Fruit fly (Drosophila melanogaster) whole organism, embryonic: Measurements from ENCODE around the gene RpS5b.

Experiments
- Ada2b ChIP-seq: fragments of 200-800 bp; sonication (Bioruptor generic); IDR thresholded peaks from 2 replicates; pipeline ENCODE4 v1.3.6; 2022; ENCODE audit warnings: missing biosample characterization, missing genetic modification characterization
- Adf1 ChIP-seq: fragments of 200-800 bp; sonication (Bioruptor generic); IDR thresholded peaks from 2 replicates; pipeline ENCODE4 v1.3.6; 2022; ENCODE audit warnings: missing biosample characterization, missing genetic modification characterization
- Antp ChIP-seq: fragments of 200-800 bp; sonication (Bioruptor generic); optimal IDR thresholded peaks from 3 replicates; lab custom pipeline; 2016; ENCODE audit warnings: missing biosample characterization, missing genetic modification characterization
- Atf3 ChIP-seq: fragments of 200-800 bp; sonication (Bioruptor generic); optimal IDR thresholded peaks from 3 replicates; lab custom pipeline; 2016; ENCODE audit warnings: missing biosample characterization, missing genetic modification characterization
- CG12071 ChIP-seq: fragments of 200-800 bp; sonication (Bioruptor generic); optimal IDR thresholded peaks from 3 replicates; lab custom pipeline; 2018; ENCODE audit warnings: missing biosample characterization, mild to moderate bottlenecking, missing genetic modification characterization
- CG14014 ChIP-seq: fragments of 200-800 bp; sonication (Bioruptor generic); IDR thresholded peaks from 2 replicates; pipeline ENCODE4 v1.3.6; 2022; ENCODE audit warnings: missing biosample characterization, missing genetic modification characterization
- CG14441 ChIP-seq: fragments of 200-800 bp; sonication (Bioruptor generic); IDR thresholded peaks from 2 replicates; pipeline ENCODE4 v1.3.6; 2022; ENCODE audit warnings: missing biosample characterization, missing genetic modification characterization
- CG15269 ChIP-seq: fragments of 200-800 bp; sonication (Bioruptor generic); optimal IDR thresholded peaks from 2 replicates; lab custom pipeline; 2018; ENCODE audit warnings: missing biosample characterization, mild to moderate bottlenecking, missing genetic modification characterization, moderate library complexity
- CG17361 ChIP-seq: fragments of 200-800 bp; sonication (Bioruptor generic); IDR thresholded peaks from 3 replicates; pipeline ENCODE4 v1.3.6; 2022; ENCODE audit warnings: missing biosample characterization, missing genetic modification characterization
- CG18262 ChIP-seq: fragments of 200-800 bp; optimal IDR thresholded peaks from 3 replicates; lab custom pipeline; 2019; ENCODE audit warnings: missing biosample characterization, mild to moderate bottlenecking, missing genetic modification characterization, moderate library complexity
- CG2129 ChIP-seq: fragments of 200-800 bp; sonication (Bioruptor generic); IDR thresholded peaks from 2 replicates; pipeline ENCODE4 v1.3.6; 2022; ENCODE audit warnings: missing biosample characterization, missing genetic modification characterization; ENCODE audit not compliant: partially characterized antibody
- CG34422 ChIP-seq: fragments of 200-800 bp; sonication (Bioruptor generic); IDR thresholded peaks from 3 replicates; pipeline ENCODE4 v1.3.6; 2022; ENCODE audit warnings: missing biosample characterization, missing genetic modification characterization
- CG43689 ChIP-seq: fragments of 200-800 bp; sonication (Bioruptor generic); IDR thresholded peaks from 2 replicates; pipeline ENCODE4 v1.3.6; 2022; ENCODE audit warnings: missing biosample characterization, missing genetic modification characterization
- CG8089 ChIP-seq: fragments of 200-800 bp; sonication (Bioruptor generic); optimal IDR thresholded peaks from 3 replicates; lab custom pipeline; 2016; ENCODE audit warnings: missing biosample characterization, missing genetic modification characterization
- CG8281 ChIP-seq: fragments of 200-800 bp; sonication (Bioruptor generic); optimal IDR thresholded peaks from 2 replicates; lab custom pipeline; 2018; ENCODE audit warnings: missing biosample characterization, mild to moderate bottlenecking, missing genetic modification characterization, moderate library complexity
- CG8924 ChIP-seq: fragments of 200-800 bp; optimal IDR thresholded peaks from 3 replicates; lab custom pipeline; 2019; ENCODE audit warnings: missing biosample characterization, mild to moderate bottlenecking, missing genetic modification characterization, moderate library complexity
- CG9437 ChIP-seq: fragments of 200-800 bp; sonication (Bioruptor generic); optimal IDR thresholded peaks from 2 replicates; lab custom pipeline; 2018; ENCODE audit warnings: missing biosample characterization, mild to moderate bottlenecking, missing genetic modification characterization
- CG9876 ChIP-seq: fragments of 200-800 bp; sonication (Bioruptor generic); optimal IDR thresholded peaks from 2 replicates; lab custom pipeline; 2016; ENCODE audit warnings: missing biosample characterization, missing genetic modification characterization
- Dp ChIP-seq: fragments of 200-800 bp; sonication (Bioruptor generic); optimal IDR thresholded peaks from 2 replicates; lab custom pipeline; 2018; ENCODE audit warnings: missing biosample characterization, mild to moderate bottlenecking, missing genetic modification characterization, moderate library complexity
- HLH4C ChIP-seq: fragments of 200-800 bp; sonication (Bioruptor generic); IDR thresholded peaks from 3 replicates; pipeline ENCODE4 v1.3.6; 2022; ENCODE audit warnings: missing biosample characterization, missing genetic modification characterization; ENCODE audit not compliant: partially characterized antibody
- HLH54F ChIP-seq: fragments of 200-800 bp; sonication (Bioruptor generic); optimal IDR thresholded peaks from 3 replicates; lab custom pipeline; 2016; ENCODE audit warnings: missing biosample characterization, missing genetic modification characterization
- MTF-1 ChIP-seq: fragments of 200-800 bp; sonication (Bioruptor generic); optimal IDR thresholded peaks from 2 replicates; lab custom pipeline; 2018; ENCODE audit warnings: missing biosample characterization, mild to moderate bottlenecking, missing genetic modification characterization, borderline replicate concordance
- Mad ChIP-seq: fragments of 200-800 bp; sonication (Bioruptor generic); optimal IDR thresholded peaks from 2 replicates; lab custom pipeline; 2016; ENCODE audit warnings: missing biosample characterization, missing genetic modification characterization
- Neu2 ChIP-seq: fragments of 200-800 bp; sonication (Bioruptor generic); optimal IDR thresholded peaks from 3 replicates; lab custom pipeline; 2016; ENCODE audit warnings: missing biosample characterization, missing genetic modification characterization, borderline replicate concordance
- PHDP ChIP-seq: fragments of 200-800 bp; sonication (Bioruptor generic); optimal IDR thresholded peaks from 3 replicates; lab custom pipeline; 2018; ENCODE audit warnings: missing biosample characterization, mild to moderate bottlenecking, missing genetic modification characterization, moderate library complexity
- Side ChIP-seq: fragments of 200-800 bp; sonication (Bioruptor generic); optimal IDR thresholded peaks from 2 replicates; lab custom pipeline; 2016; ENCODE audit warnings: missing biosample characterization, missing genetic modification characterization
- Sox102F ChIP-seq: fragments of 200-800 bp; sonication (Bioruptor generic); optimal IDR thresholded peaks from 2 replicates; lab custom pipeline; 2018; ENCODE audit warnings: missing biosample characterization, mild to moderate bottlenecking, missing genetic modification characterization, moderate library complexity
- bbx ChIP-seq: fragments of 200-800 bp; sonication (Bioruptor generic); IDR thresholded peaks from 2 replicates; pipeline ENCODE4 v1.3.6; 2022; ENCODE audit warnings: missing biosample characterization, missing genetic modification characterization; ENCODE audit not compliant: partially characterized antibody
- cato ChIP-seq: fragments of 200-800 bp; sonication (Bioruptor generic); optimal IDR thresholded peaks from 2 replicates; lab custom pipeline; 2016; ENCODE audit warnings: missing biosample characterization, missing genetic modification characterization, borderline replicate concordance
- caup ChIP-seq: fragments of 200-800 bp; sonication (Bioruptor generic); optimal IDR thresholded peaks from 3 replicates; lab custom pipeline; 2017; ENCODE audit warnings: missing biosample characterization, mild to moderate bottlenecking, missing genetic modification characterization, moderate library complexity; ENCODE audit not compliant: severe bottlenecking
- chinmo ChIP-seq: fragments of 200-800 bp; sonication (Bioruptor generic); IDR thresholded peaks from 4 replicates; pipeline ENCODE4 v1.3.6; 2022; ENCODE audit warnings: missing biosample characterization, missing genetic modification characterization; ENCODE audit not compliant: partially characterized antibody
- corto ChIP-seq: fragments of 200-800 bp; sonication (Bioruptor generic); optimal IDR thresholded peaks from 2 replicates; lab custom pipeline; 2016; ENCODE audit warnings: missing biosample characterization, mild to moderate bottlenecking, missing genetic modification characterization, moderate library complexity
- crc ChIP-seq: fragments of 200-800 bp; sonication (Bioruptor generic); optimal IDR thresholded peaks from 2 replicates; lab custom pipeline; 2016; ENCODE audit warnings: missing biosample characterization, missing genetic modification characterization
- dm ChIP-seq: fragments of 200-800 bp; sonication (Bioruptor generic); optimal IDR thresholded peaks from 3 replicates; lab custom pipeline; 2016; ENCODE audit warnings: missing biosample characterization, missing genetic modification characterization
- fru ChIP-seq: fragments of >200 bp; optimal IDR thresholded peaks from 2 replicates; lab custom pipeline; 2017
- her ChIP-seq: fragments of 200-800 bp; sonication (Bioruptor generic); optimal IDR thresholded peaks from 2 replicates; lab custom pipeline; 2016; ENCODE audit warnings: missing biosample characterization, missing genetic modification characterization
- jigr1 ChIP-seq: fragments of 200-800 bp; sonication (Bioruptor generic); IDR thresholded peaks from 3 replicates; pipeline ENCODE4 v1.3.6; 2022; ENCODE audit warnings: missing biosample characterization, missing genetic modification characterization
- kah ChIP-seq: fragments of 200-800 bp; sonication (Bioruptor generic); optimal IDR thresholded peaks from 2 replicates; lab custom pipeline; 2018; ENCODE audit warnings: missing biosample characterization, mild to moderate bottlenecking, missing genetic modification characterization
- kay ChIP-seq: fragments of 200-800 bp; sonication (Bioruptor generic); optimal IDR thresholded peaks from 2 replicates; lab custom pipeline; 2016; ENCODE audit warnings: missing biosample characterization, missing genetic modification characterization
- pb ChIP-seq: fragments of 200-800 bp; sonication (Bioruptor generic); optimal IDR thresholded peaks from 3 replicates; lab custom pipeline; 2016; ENCODE audit warnings: missing biosample characterization, missing genetic modification characterization
- pnt ChIP-seq: fragments of 200-800 bp; sonication (Bioruptor generic); optimal IDR thresholded peaks from 3 replicates; lab custom pipeline; 2016; ENCODE audit warnings: missing biosample characterization, missing genetic modification characterization
- sna ChIP-seq: fragments of 200-800 bp; sonication (Bioruptor generic); IDR thresholded peaks from 2 replicates; pipeline ENCODE4 v1.3.6; 2022; ENCODE audit warnings: missing biosample characterization, missing genetic modification characterization; ENCODE audit not compliant: partially characterized antibody
- tio ChIP-seq: fragments of 200-800 bp; sonication (Bioruptor generic); optimal IDR thresholded peaks from 2 replicates; lab custom pipeline; 2017; ENCODE audit warnings: missing biosample characterization, missing genetic modification characterization, inconsistent platforms
- tup ChIP-seq: fragments of 200-800 bp; sonication (Bioruptor generic); optimal IDR thresholded peaks from 2 replicates; lab custom pipeline; 2016; ENCODE audit warnings: missing biosample characterization, mild to moderate bottlenecking, missing genetic modification characterization, moderate library complexity
- usp ChIP-seq: fragments of >200 bp; optimal IDR thresholded peaks from 2 replicates; lab custom pipeline; 2017; ENCODE audit warnings: missing biosample characterization, missing genetic modification characterization
- vfl ChIP-seq: fragments of 200-800 bp; sonication (Bioruptor generic); optimal IDR thresholded peaks from 2 replicates; lab custom pipeline; 2016; ENCODE audit warnings: missing biosample characterization, missing genetic modification characterization
- wor ChIP-seq: fragments of 200-800 bp; sonication (Bioruptor generic); IDR thresholded peaks from 2 replicates; pipeline ENCODE4 v1.3.6; 2022; ENCODE audit warnings: missing biosample characterization, missing genetic modification characterization
- z ChIP-seq: fragments of 200-800 bp; sonication (Bioruptor generic); IDR thresholded peaks from 3 replicates; pipeline ENCODE4 v1.3.6; 2022; ENCODE audit warnings: missing biosample characterization, missing genetic modification characterization

RpS5b gene

dm6 chr3R:14893791-14894782 lies 7.3 kb downstream of the RpS5b start, which contains the start of gene Dph2 (continued):
- TF ChIP-seq Adf1, result no peak
- TF ChIP-seq Mad (GFP tag; lab: Kevin White, UChicago), result peak; percentile 21
- TF ChIP-seq Sox102F (GFP tag; lab: Kevin White, UChicago), result peak; percentile 85
- TF ChIP-seq MTF-1 (GFP tag; lab: Kevin White, UChicago), result peak; percentile 30
- peak; percentile 35 for TF ChIP-seq Antp (GFP tag; lab: Kevin White, UChicago)
- TF ChIP-seq CG17361 (GFP tag; lab: Robert Waterston, UW), result peak; percentile 93
- no peak for TF ChIP-seq tup
- TF ChIP-seq CG14014, result peak; percentile 71
- peak; percentile 33; the same call in 1 of the 2 replicates for TF ChIP-seq bbx (GFP tag; lab: Robert Waterston, UW)
- no peak for TF ChIP-seq CG12071 (GFP tag; lab: Kevin White, UChicago)
- TF ChIP-seq Atf3 (GFP tag; lab: Kevin White, UChicago), result peak; percentile 6
- no peak for TF ChIP-seq CG2129 (GFP tag; lab: Robert Waterston, UW)
- no peak for TF ChIP-seq tio (GFP tag; lab: Kevin White, UChicago)
- TF ChIP-seq Dp (GFP tag; lab: Kevin White, UChicago), result peak; percentile 76
- no peak for TF ChIP-seq usp
- 0 out of 2 replicates have a peak, but pooled peaks have one; percentile 16 for TF ChIP-seq wor (GFP tag; lab: Robert Waterston, UW)
- peak; percentile 91 for TF ChIP-seq CG18262 (tag; lab: Kevin White, UChicago)
- no peak for TF ChIP-seq corto (GFP tag; lab: Kevin White, UChicago)
- no peak for TF ChIP-seq sna (GFP tag; lab: Robert Waterston, UW)
- TF ChIP-seq CG43689 (GFP tag; lab: Robert Waterston, UW), result peak; percentile 68
- TF ChIP-seq CG8089 (GFP tag; lab: Kevin White, UChicago), result no peak
- peak; percentile 25 for TF ChIP-seq Side (GFP tag; lab: Kevin White, UChicago)
- TF ChIP-seq CG9876 (GFP tag; lab: Kevin White, UChicago), result peak; percentile 39
- TF ChIP-seq kay (GFP tag; lab: Kevin White, UChicago), result no peak
- peak; percentile 77 for TF ChIP-seq CG14441
- no peak for TF ChIP-seq HLH4C
- no peak for TF ChIP-seq fru (lab: Kevin White, UChicago)
- TF ChIP-seq her (GFP tag; lab: Kevin White, UChicago), result no peak
- 0 out of 4 replicates have a peak, but pooled peaks have one; percentile 25 for TF ChIP-seq chinmo (GFP tag; lab: Robert Waterston, UW)
- peak; percentile 50 for TF ChIP-seq kah (GFP tag; lab: Kevin White, UChicago)
- TF ChIP-seq CG34422 (GFP tag; lab: Robert Waterston, UW), result peak; percentile 73
- TF ChIP-seq CG9437 (GFP tag; lab: Kevin White, UChicago), result peak; percentile 81
- peak; percentile 86 for TF ChIP-seq CG15269 (tag; lab: Kevin White, UChicago)
- 0 out of 3 replicates have a peak, but pooled peaks have one; percentile 35 for TF ChIP-seq jigr1 (GFP tag; lab: Robert Waterston, UW)
- TF ChIP-seq Ada2b (GFP tag; lab: Robert Waterston, UW), result peak; percentile 75
- TF ChIP-seq z (GFP tag; lab: Robert Waterston, UW), result no peak
- TF ChIP-seq CG8281 (tag; lab: Kevin White, UChicago), result peak; percentile 25
- TF ChIP-seq caup, result peak; percentile 32
- TF ChIP-seq HLH54F (GFP tag; lab: Kevin White, UChicago), result peak; percentile 22
- peak; percentile 34 for TF ChIP-seq vfl (GFP tag; lab: Kevin White, UChicago)
- no peak for TF ChIP-seq cato (GFP tag; lab: Kevin White, UChicago)
- peak; percentile 11 for TF ChIP-seq pnt (GFP tag; lab: Kevin White, UChicago)
- TF ChIP-seq crc (GFP tag; lab: Kevin White, UChicago), result no peak
- peak; percentile 39 for TF ChIP-seq dm (GFP tag; lab: Kevin White, UChicago)
- TF ChIP-seq pb (GFP tag; lab: Kevin White, UChicago), result no peak
- TF ChIP-seq Neu2 (GFP tag; lab: Kevin White, UChicago), result no peak
- TF ChIP-seq CG8924 (tag; lab: Kevin White, UChicago), result peak; percentile 91
- TF ChIP-seq PHDP, result peak; percentile 80
